Worm (Caenorhabditis elegans) whole organism, mixed stage, embryonic: ENCODE results near the gene trpp-6.
A peak's percentile ranks its signal among the peaks of the same experiment; 100 is the strongest.

Experiments used
- M03D4.4 ChIP-seq: sonication (generic microtip); optimal IDR thresholded peaks from 2 replicates; lab custom pipeline; 2017; ENCODE audit warnings: mild to moderate bottlenecking, missing genetic modification characterization, missing compliant biosample characterization
- bed-3 ChIP-seq: fragments of 200-800 bp; sonication (Bioruptor generic); optimal IDR thresholded peaks from 3 replicates; lab custom pipeline; 2018; ENCODE audit warnings: mild to moderate bottlenecking, missing genetic modification characterization, moderate library complexity, missing compliant biosample characterization
- blmp-1 ChIP-seq: fragments of 150-350 bp; optimal IDR thresholded peaks from 2 replicates; lab custom pipeline; 2014; ENCODE audit warnings: missing biosample characterization, missing genetic modification characterization
- ceh-39 ChIP-seq: fragments of 150-350 bp; optimal IDR thresholded peaks from 2 replicates; lab custom pipeline; 2014; ENCODE audit warnings: missing biosample characterization, missing genetic modification characterization
- ceh-43 ChIP-seq: fragments of 200-800 bp; sonication (Bioruptor generic); optimal IDR thresholded peaks from 2 replicates; lab custom pipeline; 2018; ENCODE audit warnings: mild to moderate bottlenecking, missing genetic modification characterization, moderate library complexity, missing compliant biosample characterization
- ceh-83 ChIP-seq: fragments of 200-800 bp; sonication (Bioruptor generic); optimal IDR thresholded peaks from 2 replicates; lab custom pipeline; 2018; ENCODE audit warnings: mild to moderate bottlenecking, missing genetic modification characterization, missing compliant biosample characterization
- ces-1 ChIP-seq: fragments of 150-350 bp; optimal IDR thresholded peaks from 2 replicates; lab custom pipeline; 2014; ENCODE audit warnings: missing biosample characterization, missing genetic modification reagents, missing genetic modification characterization
- cnd-1 ChIP-seq: fragments of 200-800 bp; sonication (Bioruptor generic); optimal IDR thresholded peaks from 2 replicates; lab custom pipeline; 2018; ENCODE audit warnings: mild to moderate bottlenecking, missing genetic modification characterization, missing compliant biosample characterization
- drap-1 ChIP-seq: fragments of 200-800 bp; sonication (Bioruptor generic); optimal IDR thresholded peaks from 3 replicates; lab custom pipeline; 2018; ENCODE audit warnings: mild to moderate bottlenecking, missing genetic modification characterization, missing compliant biosample characterization
- elt-1 ChIP-seq: sonication (generic microtip); optimal IDR thresholded peaks from 2 replicates; lab custom pipeline; 2017; ENCODE audit warnings: missing genetic modification characterization, mild to moderate bottlenecking, missing compliant biosample characterization, antibody characterized with exemption, moderate library complexity, borderline replicate concordance; ENCODE audit not compliant: insufficient read depth
- flh-1 ChIP-seq: fragments of 200-800 bp; sonication (Bioruptor generic); optimal IDR thresholded peaks from 2 replicates; lab custom pipeline; 2018; ENCODE audit warnings: mild to moderate bottlenecking, missing genetic modification characterization, moderate library complexity, missing compliant biosample characterization
- ham-2 ChIP-seq: fragments of 200-800 bp; sonication (Bioruptor generic); optimal IDR thresholded peaks from 2 replicates; lab custom pipeline; 2018; ENCODE audit warnings: mild to moderate bottlenecking, missing genetic modification characterization, missing compliant biosample characterization
- hlh-1 ChIP-seq: fragments of 150-350 bp; optimal IDR thresholded peaks from 2 replicates; lab custom pipeline; 2014; ENCODE audit warnings: missing biosample characterization, missing genetic modification reagents, missing genetic modification characterization
- lin-13 ChIP-seq: fragments of 150-350 bp; optimal IDR thresholded peaks from 2 replicates; lab custom pipeline; 2014; ENCODE audit warnings: missing biosample characterization, missing genetic modification characterization
- lin-32 ChIP-seq: fragments of 200-800 bp; sonication (Bioruptor generic); optimal IDR thresholded peaks from 2 replicates; lab custom pipeline; 2018; ENCODE audit warnings: mild to moderate bottlenecking, missing genetic modification characterization, missing compliant biosample characterization
- mab-5 ChIP-seq: fragments of 150-350 bp; optimal IDR thresholded peaks from 2 replicates; lab custom pipeline; 2014; ENCODE audit warnings: missing biosample characterization, missing genetic modification characterization
- mep-1 ChIP-seq: fragments of 150-350 bp; optimal IDR thresholded peaks from 2 replicates; lab custom pipeline; 2017; ENCODE audit warnings: missing biosample characterization, missing genetic modification reagents, missing genetic modification characterization, inconsistent platforms
- mls-2 ChIP-seq: sonication (generic microtip); optimal IDR thresholded peaks from 2 replicates; lab custom pipeline; 2016; ENCODE audit warnings: mild to moderate bottlenecking, missing genetic modification characterization, moderate library complexity, missing compliant biosample characterization
- nhr-12 ChIP-seq: fragments of 150-350 bp; optimal IDR thresholded peaks from 2 replicates; lab custom pipeline; 2014; ENCODE audit warnings: missing biosample characterization, missing genetic modification characterization
- nhr-2 ChIP-seq: fragments of 150-350 bp; optimal IDR thresholded peaks from 2 replicates; lab custom pipeline; 2014; ENCODE audit warnings: missing biosample characterization, missing genetic modification characterization
- nhr-237 ChIP-seq: fragments of 150-350 bp; optimal IDR thresholded peaks from 2 replicates; lab custom pipeline; 2014; ENCODE audit warnings: missing biosample characterization, missing genetic modification characterization
- nhr-28 ChIP-seq: fragments of 150-350 bp; optimal IDR thresholded peaks from 2 replicates; lab custom pipeline; 2014; ENCODE audit warnings: missing biosample characterization, missing genetic modification characterization
- nhr-76 ChIP-seq: sonication (generic microtip); optimal IDR thresholded peaks from 2 replicates; lab custom pipeline; 2017; ENCODE audit warnings: missing biosample characterization, missing genetic modification characterization
- pha-4 ChIP-seq: fragments of 150-350 bp; optimal IDR thresholded peaks from 2 replicates; lab custom pipeline; 2018; ENCODE audit warnings: missing biosample characterization, missing genetic modification reagents, missing genetic modification characterization
- sem-2 ChIP-seq: fragments of 200-800 bp; sonication (Bioruptor generic); optimal IDR thresholded peaks from 2 replicates; lab custom pipeline; 2018; ENCODE audit warnings: mild to moderate bottlenecking, missing genetic modification characterization, missing compliant biosample characterization
- snpc-4 ChIP-seq: fragments of 150-350 bp; optimal IDR thresholded peaks from 2 replicates; lab custom pipeline; 2014; ENCODE audit warnings: missing biosample characterization, missing genetic modification characterization
- tbx-8 ChIP-seq: fragments of 200-800 bp; sonication (Bioruptor generic); optimal IDR thresholded peaks from 2 replicates; lab custom pipeline; 2018; ENCODE audit warnings: mild to moderate bottlenecking, missing genetic modification characterization, moderate library complexity, missing compliant biosample characterization
- unc-120 ChIP-seq: sonication (generic microtip); optimal IDR thresholded peaks from 2 replicates; lab custom pipeline; 2017; ENCODE audit warnings: missing genetic modification characterization, missing compliant biosample characterization; ENCODE audit not compliant: poor library complexity, severe bottlenecking
- unc-39 ChIP-seq: fragments of 150-350 bp; optimal IDR thresholded peaks from 2 replicates; lab custom pipeline; 2014; ENCODE audit warnings: missing biosample characterization, missing genetic modification characterization
- zip-8 ChIP-seq: fragments of 150-350 bp; optimal IDR thresholded peaks from 2 replicates; lab custom pipeline; 2014; ENCODE audit warnings: missing biosample characterization, missing genetic modification characterization
- ztf-11 ChIP-seq: fragments of 150-350 bp; optimal IDR thresholded peaks from 2 replicates; lab custom pipeline; 2014; ENCODE audit warnings: missing biosample characterization, missing genetic modification characterization

trpp-6 gene

ce11 chrV:9983529-9983928, 8.2 kb upstream of the trpp-6 start:
- TF ChIP-seq lin-32 (no peak), unc-120 (no peak), drap-1 (GFP tag; lab: Kevin White, UChicago) (no peak), nhr-237 (tag; lab: Kevin White, UChicago) (no peak), sem-2 (no peak), cnd-1 (tag; lab: Kevin White, UChicago) (no peak)

DNA sequence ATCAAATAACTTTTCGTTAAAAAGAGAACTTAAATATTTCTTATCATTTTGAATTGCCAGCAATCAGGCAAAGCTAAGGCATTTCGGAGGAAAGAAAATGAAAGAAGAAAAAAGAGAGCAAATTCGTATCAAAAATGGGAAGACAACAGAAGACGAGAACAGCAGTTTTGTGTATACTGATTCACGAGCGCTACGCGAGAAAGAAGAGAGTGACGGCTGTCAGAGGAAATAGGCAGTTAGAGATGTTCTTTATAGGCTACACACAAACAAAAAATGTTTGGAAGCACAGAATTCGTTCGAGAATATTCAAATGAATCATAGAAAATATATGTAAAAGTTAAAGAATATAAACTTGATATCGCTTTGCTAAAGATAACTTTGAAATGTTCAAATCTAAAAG, 6.9 kb upstream of the trpp-6 start:
- no peak for TF ChIP-seq ceh-83 (GFP tag; lab: Kevin White, UChicago)
- no peak for TF ChIP-seq nhr-237 (tag; lab: Kevin White, UChicago)
- TF ChIP-seq nhr-28 (tag; lab: Kevin White, UChicago) = no peak
- TF ChIP-seq M03D4.4 (tag; lab: Kevin White, UChicago) = no peak

ce11 chrV:9985227-9985864, 6.3 kb upstream of the trpp-6 start:
- TF ChIP-seq zip-8 (tag; lab: Kevin White, UChicago) = no peak
- no peak for TF ChIP-seq nhr-76
- no peak for TF ChIP-seq hlh-1 (tag; lab: Kevin White, UChicago)
- no peak for TF ChIP-seq lin-13 (tag; lab: Kevin White, UChicago)
- TF ChIP-seq nhr-12 (tag; lab: Kevin White, UChicago) = no peak
- no peak for TF ChIP-seq cnd-1 (tag; lab: Kevin White, UChicago)
- no peak for TF ChIP-seq unc-39 (tag; lab: Kevin White, UChicago)
- peak; percentile 87 for TF ChIP-seq elt-1 (tag; lab: Kevin White, UChicago)
- no peak for TF ChIP-seq ceh-43 (GFP tag; lab: Kevin White, UChicago)

ce11 chrV:9986177-9986576, 5.5 kb upstream of the trpp-6 start, which contains the start of gene rmd-2:
rmd-2 (minus strand) TSS chrV:9986277.
- TF ChIP-seq nhr-237 (tag; lab: Kevin White, UChicago) (no peak), lin-13 (tag; lab: Kevin White, UChicago) (no peak), tbx-8 (GFP tag; lab: Kevin White, UChicago) (no peak), mls-2 (no peak), mep-1 (no peak), bed-3 (no peak), ceh-39 (tag; lab: Kevin White, UChicago) (no peak), unc-120 (no peak), elt-1 (tag; lab: Kevin White, UChicago) (no peak)
- TF ChIP-seq, all 35 proteins: peak for 0

- no peak for TF ChIP-seq snpc-4 (tag; lab: Kevin White, UChicago)
Observed at ce11 chrV:9987688-9988087, 4.0 kb upstream of the trpp-6 start, which contains the start of gene C27H6.8. C27H6.8 (minus strand) TSS chrV:9987788.

DNA sequence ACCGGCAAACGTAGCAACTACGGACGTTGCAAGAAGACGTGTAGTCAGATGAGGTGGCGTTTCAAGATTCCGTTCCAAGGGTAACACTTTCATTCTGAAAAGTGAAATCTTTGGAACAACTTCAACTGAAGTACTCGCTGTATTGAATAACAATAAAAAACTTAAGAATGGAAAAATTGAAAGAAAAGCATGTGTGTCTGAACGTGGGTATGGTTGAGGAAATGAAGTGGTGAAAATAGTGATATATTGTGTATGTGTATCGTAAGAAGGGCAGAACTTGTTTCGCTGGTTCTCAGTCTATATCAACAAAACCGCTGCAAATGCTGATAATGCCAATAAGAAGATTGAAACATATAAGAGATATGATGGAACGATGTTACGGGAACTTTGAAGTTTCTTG, 4.1 kb downstream of the trpp-6 start, which contains the start of gene K08H10.6:
TSS of gene K08H10.6 (minus strand) at position 101 of the 400 bp plus-strand sequence.
- TF ChIP-seq sem-2 (no peak), unc-120 (no peak), ztf-11 (no peak), ces-1 (GFP tag; lab: Kevin White, UChicago) (no peak), ceh-83 (GFP tag; lab: Kevin White, UChicago) (no peak), nhr-76 (no peak), zip-8 (tag; lab: Kevin White, UChicago) (no peak), mls-2 (no peak), nhr-12 (tag; lab: Kevin White, UChicago) (no peak), hlh-1 (tag; lab: Kevin White, UChicago) (no peak), drap-1 (GFP tag; lab: Kevin White, UChicago) (no peak), bed-3 (no peak)

DNA sequence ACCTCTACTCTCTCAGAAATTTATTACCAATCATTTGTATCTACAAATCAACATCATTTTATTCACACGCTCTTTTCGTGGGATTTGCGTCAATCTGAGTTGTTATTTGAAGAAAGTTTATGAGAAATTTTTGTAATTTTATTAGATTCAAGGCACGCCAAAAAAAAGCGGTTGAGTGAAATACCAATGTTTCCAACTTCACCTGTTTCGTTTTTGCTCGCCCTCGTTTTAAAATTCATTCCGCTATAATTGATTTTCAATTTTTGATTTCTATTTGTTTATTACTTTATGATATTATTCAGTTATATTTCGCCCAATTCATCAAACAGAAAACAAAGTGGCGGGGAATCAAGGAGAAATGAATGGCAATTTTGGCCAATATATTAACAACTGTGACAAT, 9.1 kb downstream of the trpp-6 start, which contains the start of gene K08H10.10:
TSS of gene K08H10.10 (plus strand) at position 301 of the 400 bp plus-strand sequence.
- TF ChIP-seq pha-4 (tag; lab: Kevin White, UChicago) (no peak), flh-1 (no peak), blmp-1 (tag; lab: Kevin White, UChicago) (no peak), ham-2 (GFP tag; lab: Kevin White, UChicago) (no peak), nhr-2 (no peak), ceh-39 (tag; lab: Kevin White, UChicago) (no peak), ces-1 (GFP tag; lab: Kevin White, UChicago) (no peak), unc-39 (tag; lab: Kevin White, UChicago) (no peak), nhr-28 (tag; lab: Kevin White, UChicago) (no peak), nhr-237 (tag; lab: Kevin White, UChicago) (no peak), mab-5 (tag; lab: Kevin White, UChicago) (no peak), drap-1 (GFP tag; lab: Kevin White, UChicago) (no peak), nhr-12 (tag; lab: Kevin White, UChicago) (no peak), lin-32 (no peak), unc-120 (no peak), nhr-76 (no peak), hlh-1 (tag; lab: Kevin White, UChicago) (no peak), ztf-11 (no peak)
